Fruit fly (Drosophila melanogaster) whole organism, wandering third instar larva: Measurements from ENCODE around the gene CG5541.

ENCODE experiments used
- CG9705 ChIP-seq: fragments of 200-800 bp; sonication (Bioruptor generic); optimal IDR thresholded peaks from 2 replicates; lab custom pipeline; 2018; ENCODE audit warnings: missing biosample characterization, mild to moderate bottlenecking, missing genetic modification characterization
- CrebA ChIP-seq: fragments of 200-800 bp; sonication (Bioruptor generic); optimal IDR thresholded peaks from 2 replicates; lab custom pipeline; 2016; ENCODE audit warnings: missing biosample characterization, mild to moderate bottlenecking, missing genetic modification characterization, borderline replicate concordance
- Dfd ChIP-seq: fragments of >200 bp; optimal IDR thresholded peaks from 2 replicates; lab custom pipeline; 2017; ENCODE audit warnings: missing biosample characterization, missing genetic modification characterization
- Dif ChIP-seq: fragments of 200-275, 200-300 bp; sonication (Bioruptor generic); optimal IDR thresholded peaks from 2 replicates; lab custom pipeline; 2018; ENCODE audit warnings: missing biosample characterization, missing genetic modification characterization; ENCODE audit not compliant: partially characterized antibody
- HLH106 ChIP-seq: fragments of 200-800 bp; optimal IDR thresholded peaks from 3 replicates; lab custom pipeline; 2019; ENCODE audit warnings: missing biosample characterization, mild to moderate bottlenecking, missing genetic modification characterization, moderate library complexity
- Hnf4 ChIP-seq: fragments of 200-800 bp; sonication (Bioruptor generic); optimal IDR thresholded peaks from 2 replicates; lab custom pipeline; 2016; ENCODE audit warnings: missing biosample characterization, mild to moderate bottlenecking, missing genetic modification characterization
- Hr78 ChIP-seq: fragments of >200 bp; optimal IDR thresholded peaks from 2 replicates; lab custom pipeline; 2017; ENCODE audit warnings: missing biosample characterization, missing genetic modification characterization
- Hr83 ChIP-seq: fragments of 200-300 bp; sonication (Bioruptor generic); optimal IDR thresholded peaks from 2 replicates; lab custom pipeline; 2016; ENCODE audit warnings: missing biosample characterization, mild to moderate bottlenecking, missing genetic modification characterization, moderate library complexity; ENCODE audit not compliant: poor library complexity, severe bottlenecking
- Jra ChIP-seq: sonication (Bioruptor generic); optimal IDR thresholded peaks from 2 replicates; lab custom pipeline; 2016; ENCODE audit warnings: missing biosample characterization, missing genetic modification characterization
- Mio ChIP-seq: sonication (Bioruptor generic); optimal IDR thresholded peaks from 2 replicates; lab custom pipeline; 2016; ENCODE audit warnings: missing biosample characterization, missing genetic modification characterization
- Myc ChIP-seq: fragments of >200 bp; optimal IDR thresholded peaks from 2 replicates; lab custom pipeline; 2017
- OdsH ChIP-seq: fragments of 200-800 bp; sonication (Bioruptor generic); optimal IDR thresholded peaks from 2 replicates; lab custom pipeline; 2016; ENCODE audit warnings: missing biosample characterization, mild to moderate bottlenecking, missing genetic modification characterization
- Rel ChIP-seq, 2 experiments: fragments of 200-800 bp; sonication (Bioruptor generic) in 1 of 2; optimal IDR thresholded peaks; 2 replicates in 1 of 2; 3 replicates in 1 of 2; lab custom pipeline; 2016 to 2019; ENCODE audit warnings: mild to moderate bottlenecking in 2 of 2, missing biosample characterization in 2 of 2, missing genetic modification characterization in 2 of 2, moderate library complexity in 1 of 2
- Vsx2 ChIP-seq: fragments of 200-300, 225-300 bp; sonication (Bioruptor generic); optimal IDR thresholded peaks from 2 replicates; lab custom pipeline; 2018; ENCODE audit warnings: missing biosample characterization, missing genetic modification characterization; ENCODE audit not compliant: partially characterized antibody
- br ChIP-seq: fragments of 200-800 bp; sonication (Bioruptor generic); optimal IDR thresholded peaks from 2 replicates; lab custom pipeline; 2016; ENCODE audit warnings: missing biosample characterization, missing genetic modification characterization
- brk ChIP-seq: fragments of 200-800 bp; sonication (Bioruptor generic); optimal IDR thresholded peaks from 2 replicates; lab custom pipeline; 2016; ENCODE audit warnings: missing biosample characterization, mild to moderate bottlenecking, missing genetic modification characterization
- dmrt93B ChIP-seq: fragments of 200-800 bp; sonication (Bioruptor generic); optimal IDR thresholded peaks from 2 replicates; lab custom pipeline; 2018; ENCODE audit warnings: missing biosample characterization, mild to moderate bottlenecking, missing genetic modification characterization
- dsf ChIP-seq: sonication (Bioruptor generic); optimal IDR thresholded peaks from 2 replicates; lab custom pipeline; 2016; ENCODE audit warnings: missing biosample characterization, missing genetic modification characterization, borderline replicate concordance
- ey ChIP-seq: fragments of 200-800 bp; sonication (Bioruptor generic); optimal IDR thresholded peaks from 2 replicates; lab custom pipeline; 2016; ENCODE audit warnings: missing biosample characterization, missing genetic modification characterization
- foxo ChIP-seq, 2 experiments: fragments of 200-800 bp; sonication (Bioruptor generic); optimal IDR thresholded peaks; 2 replicates in 1 of 2; 3 replicates in 1 of 2; lab custom pipeline; 2016 to 2017; ENCODE audit warnings: missing biosample characterization in 2 of 2, missing genetic modification characterization in 2 of 2
- fru ChIP-seq: fragments of 200-800 bp; sonication (Bioruptor generic); optimal IDR thresholded peaks from 3 replicates; lab custom pipeline; 2016; ENCODE audit warnings: missing biosample characterization, mild to moderate bottlenecking, missing genetic modification characterization
- jim ChIP-seq: fragments of 175-275, 200-325 bp; sonication (Bioruptor generic); optimal IDR thresholded peaks from 2 replicates; lab custom pipeline; 2016; ENCODE audit warnings: missing biosample characterization, mild to moderate bottlenecking, missing genetic modification characterization
- lola ChIP-seq: fragments of >200 bp; optimal IDR thresholded peaks from 2 replicates; lab custom pipeline; 2017; ENCODE audit warnings: missing biosample characterization, missing genetic modification characterization
- pan ChIP-seq: fragments of >200 bp; optimal IDR thresholded peaks from 2 replicates; lab custom pipeline; 2017
- psq ChIP-seq: fragments of 200-800 bp; sonication (Bioruptor generic); optimal IDR thresholded peaks from 3 replicates; lab custom pipeline; 2017; ENCODE audit warnings: missing biosample characterization, mild to moderate bottlenecking, missing genetic modification characterization, moderate library complexity
- rgr ChIP-seq: fragments of 200-800 bp; sonication (Bioruptor generic); optimal IDR thresholded peaks from 3 replicates; lab custom pipeline; 2016; ENCODE audit warnings: missing biosample characterization, mild to moderate bottlenecking, missing genetic modification characterization
- usp ChIP-seq: fragments of >200 bp; optimal IDR thresholded peaks from 2 replicates; lab custom pipeline; 2017; ENCODE audit warnings: missing biosample characterization, missing genetic modification characterization
- woc ChIP-seq: sonication (Bioruptor generic); optimal IDR thresholded peaks from 2 replicates; lab custom pipeline; 2016; ENCODE audit warnings: missing biosample characterization, mild to moderate bottlenecking, missing genetic modification characterization

CG5541 gene

dm6 chrX:15089146-15089698 lies 45.3 kb downstream of the CG5541 start, which contains the start of gene Rab3-GEF:
Gene Rab3-GEF (plus strand): TSS chrX:15089682.
- no peak for TF ChIP-seq brk (GFP tag; lab: Kevin White, UChicago)
- TF ChIP-seq Hr78 (GFP tag; lab: Kevin White, UChicago) = no peak
- no peak for TF ChIP-seq pan (lab: Kevin White, UChicago)
- TF ChIP-seq br (GFP tag; lab: Kevin White, UChicago) = no peak
- TF ChIP-seq Mio (GFP tag; lab: Kevin White, UChicago) = no peak
- no peak for TF ChIP-seq jim (GFP tag; lab: Kevin White, UChicago)
- no peak for TF ChIP-seq rgr (GFP tag; lab: Kevin White, UChicago)
- no peak for TF ChIP-seq dmrt93B (GFP tag; lab: Kevin White, UChicago)
- TF ChIP-seq, all 38 proteins: peak for 0

- TF ChIP-seq Hr83 (GFP tag; lab: Kevin White, UChicago) (no peak), jim (GFP tag; lab: Kevin White, UChicago) (no peak), Jra (GFP tag; lab: Kevin White, UChicago) (no peak), Dif (GFP tag; lab: Kevin White, UChicago) (no peak), lola (GFP tag; lab: Kevin White, UChicago) (no peak), Rel (GFP tag; optimal IDR thresholded peaks at IDR 0.05; lab: Kevin White, UChicago) (no peak), Rel (tag; optimal IDR thresholded peaks at IDR 0.05; lab: Kevin White, UChicago) (no peak), pan (lab: Kevin White, UChicago) (no peak), rgr (GFP tag; lab: Kevin White, UChicago) (no peak), HLH106 (tag; lab: Kevin White, UChicago) (peak; percentile 30), dmrt93B (GFP tag; lab: Kevin White, UChicago) (no peak), fru (GFP tag; lab: Kevin White, UChicago) (peak; percentile 27), woc (no peak), Hr78 (GFP tag; lab: Kevin White, UChicago) (no peak), brk (GFP tag; lab: Kevin White, UChicago) (no peak), Myc (no peak), foxo (GFP tag; optimal IDR thresholded peaks at IDR 0.05; lab: Kevin White, UChicago) (no peak), Dfd (no peak), psq (GFP tag; lab: Kevin White, UChicago) (no peak)
Observed at dm6 chrX:15090371-15090770, 46.4 kb downstream of the CG5541 start.

- TF ChIP-seq fru (GFP tag; lab: Kevin White, UChicago) (no peak), Vsx2 (GFP tag; lab: Kevin White, UChicago) (peak; percentile 82), psq (GFP tag; lab: Kevin White, UChicago) (no peak), OdsH (GFP tag; lab: Kevin White, UChicago) (no peak), jim (GFP tag; lab: Kevin White, UChicago) (no peak), foxo (GFP tag; optimal IDR thresholded peaks at IDR 0.05; lab: Kevin White, UChicago) (no peak), Rel (GFP tag; optimal IDR thresholded peaks at IDR 0.05; lab: Kevin White, UChicago) (no peak), Rel (tag; optimal IDR thresholded peaks at IDR 0.05; lab: Kevin White, UChicago) (no peak)
Observed at dm6 chrX:15091159-15091558, 47.2 kb downstream of the CG5541 start.

DNA sequence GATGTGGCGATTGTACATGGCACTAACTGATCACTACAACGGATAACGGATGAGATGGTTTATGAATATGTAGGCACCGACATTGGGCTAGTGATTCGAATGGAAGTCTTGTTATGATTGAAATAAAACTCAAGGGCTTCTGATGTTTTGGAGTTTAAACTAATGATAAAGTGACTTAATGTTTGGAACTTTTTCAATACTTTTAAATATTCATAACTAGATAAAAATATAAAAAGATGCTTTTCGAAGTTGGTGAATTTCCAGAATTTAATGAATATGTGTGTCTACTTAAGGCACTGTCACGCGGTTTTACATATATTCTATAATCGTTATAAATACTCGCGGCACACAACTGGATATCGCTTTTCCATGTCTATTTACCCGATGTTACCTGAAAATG lies 52.0 kb downstream of the CG5541 start, which contains the start of gene CG9072:
Gene CG9072, minus strand, starts transcription at position 101 of the 400 bp plus-strand sequence.
- no peak for TF ChIP-seq Hnf4 (GFP tag; lab: Kevin White, UChicago)
- no peak for TF ChIP-seq Jra (GFP tag; lab: Kevin White, UChicago)
- no peak for TF ChIP-seq usp
- no peak for TF ChIP-seq ey (GFP tag; lab: Kevin White, UChicago)
- no peak for TF ChIP-seq OdsH (GFP tag; lab: Kevin White, UChicago)
- no peak for TF ChIP-seq dsf
- no peak for TF ChIP-seq Dfd
- TF ChIP-seq CrebA = no peak
- TF ChIP-seq brk (GFP tag; lab: Kevin White, UChicago) = no peak
- TF ChIP-seq pan (lab: Kevin White, UChicago) = no peak
- TF ChIP-seq CG9705 (GFP tag; lab: Kevin White, UChicago) = no peak
- TF ChIP-seq fru (GFP tag; lab: Kevin White, UChicago) = no peak
- TF ChIP-seq woc = no peak
- TF ChIP-seq Hr83 (GFP tag; lab: Kevin White, UChicago) = no peak
- TF ChIP-seq lola (GFP tag; lab: Kevin White, UChicago) = no peak
- no peak for TF ChIP-seq Hr78 (GFP tag; lab: Kevin White, UChicago)
